Worm (Caenorhabditis elegans) whole organism, midembryonic: ENCODE data around the gene pef-1.

Source experiments
- T22C8.4 ChIP-seq: fragments of 200-800 bp; sonication (Bioruptor generic); IDR thresholded peaks from 2 replicates; pipeline ENCODE4 v1.3.6; 2022; ENCODE audit warnings: missing genetic modification characterization, missing compliant biosample characterization
- cog-1 ChIP-seq: sonication (generic microtip); optimal IDR thresholded peaks from 2 replicates; lab custom pipeline; 2016; ENCODE audit warnings: missing genetic modification characterization, missing compliant biosample characterization
- flt-1 ChIP-seq: fragments of 200-800 bp; sonication (Bioruptor generic); IDR thresholded peaks from 2 replicates; pipeline ENCODE4 v1.3.6; 2022; ENCODE audit warnings: missing genetic modification characterization, missing compliant biosample characterization
- klf-2 ChIP-seq: fragments of 200-800 bp; sonication (Bioruptor generic); conservative IDR thresholded peaks from 2 replicates; pipeline ENCODE4 v1.3.6; 2022; ENCODE audit warnings: missing genetic modification reagents, missing genetic modification characterization, missing compliant biosample characterization
- med-1 ChIP-seq: sonication (generic microtip); optimal IDR thresholded peaks from 2 replicates; lab custom pipeline; 2017; ENCODE audit warnings: missing genetic modification characterization, mild to moderate bottlenecking, missing compliant biosample characterization, antibody characterized with exemption, missing genetic modification reagents; ENCODE audit not compliant: insufficient read depth
- ref-1 ChIP-seq: fragments of 200-800 bp; sonication (Bioruptor generic); conservative IDR thresholded peaks from 2 replicates; pipeline ENCODE4 v1.3.6; 2022; ENCODE audit warnings: missing genetic modification reagents, missing genetic modification characterization, missing compliant biosample characterization
- ztf-23 ChIP-seq: fragments of 200-800 bp; sonication (Bioruptor generic); IDR thresholded peaks from 2 replicates; pipeline ENCODE4 v1.3.6; 2022; ENCODE audit warnings: missing genetic modification reagents, missing genetic modification characterization, missing compliant biosample characterization
- ztf-29 ChIP-seq: fragments of 200-800 bp; sonication (Bioruptor generic); IDR thresholded peaks from 2 replicates; pipeline ENCODE4 v1.3.6; 2022; ENCODE audit warnings: missing genetic modification reagents, missing genetic modification characterization, missing compliant biosample characterization

ce11 chrIII:888983-889549, 37.0 kb downstream of the pef-1 start:
- TF ChIP-seq med-1 (GFP tag; lab: Kevin White, UChicago) (no peak), flt-1 (GFP tag; lab: Robert Waterston, UW) (no peak), ztf-23 (GFP tag; lab: Robert Waterston, UW) (no peak), ref-1 (GFP tag; lab: Robert Waterston, UW) (no peak), klf-2 (GFP tag; lab: Robert Waterston, UW) (no peak), cog-1 (no peak), ztf-29 (GFP tag; lab: Robert Waterston, UW) (no peak), T22C8.4 (GFP tag; lab: Robert Waterston, UW) (no peak)
